Worm (Caenorhabditis elegans): ENCODE measurements around the gene fbxb-43.
"Not testable (repeated sequence)": the region's sequence is repeated elsewhere in the genome, so short reads cannot be mapped to it uniquely, and the experiment has no call there.

Gene fbxb-43

ce11 chrII:1535931-1536330, at the start of gene fbxb-43:
TSS of gene fbxb-43 (plus strand) at chrII:1536231.
- no peak for TF ChIP-seq unc-62 (GFP tag; optimal IDR thresholded peaks at IDR 0.05)

ce11 chrII:1490813-1491212, 45.2 kb upstream of the fbxb-43 start:
- no peak for TF ChIP-seq unc-62 (GFP tag; optimal IDR thresholded peaks at IDR 0.05)

- no peak for TF ChIP-seq unc-62 (GFP tag; optimal IDR thresholded peaks at IDR 0.05)
Measured at ce11 chrII:1500286-1500840, 35.7 kb upstream of the fbxb-43 start, which contains the start of gene emc-1. TSS of gene emc-1 (minus strand) at chrII:1500330.

ce11 chrII:1500959-1501358, 35.1 kb upstream of the fbxb-43 start:
- TF ChIP-seq unc-62 (GFP tag; optimal IDR thresholded peaks at IDR 0.05): no peak

ce11 chrII:1501614-1502355, 34.2 kb upstream of the fbxb-43 start:
- TF ChIP-seq unc-62 (GFP tag; optimal IDR thresholded peaks at IDR 0.05): no peak

- TF ChIP-seq unc-62 (GFP tag; optimal IDR thresholded peaks at IDR 0.05): no peak
Measured at ce11 chrII:1503663-1504062, 32.4 kb upstream of the fbxb-43 start.

ce11 chrII:1504266-1504665, 31.8 kb upstream of the fbxb-43 start, which contains the start of gene fdgt-1:
TSS of gene fdgt-1 (plus strand) at chrII:1504566.
- TF ChIP-seq unc-62 (GFP tag; optimal IDR thresholded peaks at IDR 0.05): no peak

- no peak for TF ChIP-seq unc-62 (GFP tag; optimal IDR thresholded peaks at IDR 0.05)
Measured at ce11 chrII:1517354-1517753, 18.7 kb upstream of the fbxb-43 start, which contains the start of gene math-45. TSS of gene math-45 (minus strand) at chrII:1517454.

ce11 chrII:1518914-1519313, 17.1 kb upstream of the fbxb-43 start, which contains the start of gene Y51H7BR.8:
TSS of gene Y51H7BR.8 (plus strand) at chrII:1519214.
- TF ChIP-seq unc-62 (GFP tag; optimal IDR thresholded peaks at IDR 0.05): no peak

ce11 chrII:1519867-1520266, 16.2 kb upstream of the fbxb-43 start:
- no peak for TF ChIP-seq unc-62 (GFP tag; optimal IDR thresholded peaks at IDR 0.05)

ce11 chrII:1521956-1522355, 14.1 kb upstream of the fbxb-43 start:
- TF ChIP-seq unc-62 (GFP tag; optimal IDR thresholded peaks at IDR 0.05): no peak

ce11 chrII:1525498-1525897, 10.5 kb upstream of the fbxb-43 start, which contains the start of gene Y51H7BR.7:
TSS of gene Y51H7BR.7 (minus strand) at chrII:1525598.
- TF ChIP-seq unc-62 (GFP tag; optimal IDR thresholded peaks at IDR 0.05): no peak

- no peak for TF ChIP-seq unc-62 (GFP tag; optimal IDR thresholded peaks at IDR 0.05)
Measured at ce11 chrII:1529057-1529456, 7.0 kb upstream of the fbxb-43 start, which contains the start of gene Y51H7BR.4. TSS of gene Y51H7BR.4 (plus strand) at chrII:1529357.

- TF ChIP-seq unc-62 (GFP tag; optimal IDR thresholded peaks at IDR 0.05): no peak
Measured at ce11 chrII:1537321-1537720, 1.3 kb downstream of the fbxb-43 start, which contains the start of gene fbxb-42. TSS of gene fbxb-42 (plus strand) at chrII:1537621.

ce11 chrII:1538589-1538988, 2.6 kb downstream of the fbxb-43 start, which contains the start of gene fbxb-44:
TSS of gene fbxb-44 (plus strand) at chrII:1538889.
- TF ChIP-seq unc-62 (GFP tag; optimal IDR thresholded peaks at IDR 0.05): no peak

- not testable (repeated sequence) for TF ChIP-seq unc-62 (GFP tag; optimal IDR thresholded peaks at IDR 0.05)
Measured at ce11 chrII:1540628-1541027, 4.6 kb downstream of the fbxb-43 start, which contains the start of gene poml-4. TSS of gene poml-4 (plus strand) at chrII:1540928.

ce11 chrII:1543182-1543581, 7.2 kb downstream of the fbxb-43 start, which contains the start of gene K05F6.4:
TSS of gene K05F6.4 (plus strand) at chrII:1543482.
- not testable (repeated sequence) for TF ChIP-seq unc-62 (GFP tag; optimal IDR thresholded peaks at IDR 0.05)
